Worm (Caenorhabditis elegans) whole organism, young adult: ENCODE results near the gene Y54G2A.13.

ENCODE experiments used
- B0019.2 ChIP-seq: fragments of 200-800 bp; sonication (Bioruptor generic); conservative IDR thresholded peaks from 2 replicates; pipeline ENCODE4 v1.3.6; 2022; ENCODE audit warnings: missing genetic modification reagents, missing genetic modification characterization, missing compliant biosample characterization
- B0261.1 ChIP-seq: sonication (generic microtip); optimal IDR thresholded peaks from 2 replicates; lab custom pipeline; 2016; ENCODE audit warnings: mild to moderate bottlenecking, missing genetic modification characterization, moderate library complexity, missing compliant biosample characterization
- B0336.3 ChIP-seq: fragments of 200-800 bp; sonication (Bioruptor generic); IDR thresholded peaks from 2 replicates; pipeline ENCODE4 v1.3.6; 2022; ENCODE audit warnings: missing genetic modification characterization, missing compliant biosample characterization
- C06A6.2 ChIP-seq: fragments of 200-800 bp; sonication (Bioruptor generic); conservative IDR thresholded peaks from 2 replicates; pipeline ENCODE4 v1.3.6; 2022; ENCODE audit warnings: missing genetic modification characterization, missing compliant biosample characterization
- D2030.7 ChIP-seq: fragments of 200-800 bp; sonication (Bioruptor generic); IDR thresholded peaks from 2 replicates; pipeline ENCODE4 v1.3.6; 2022; ENCODE audit warnings: missing genetic modification reagents, missing genetic modification characterization, missing compliant biosample characterization
- F33H1.4 ChIP-seq: fragments of 200-800 bp; sonication (Bioruptor generic); IDR thresholded peaks from 2 replicates; pipeline ENCODE4 v1.3.6; 2022; ENCODE audit warnings: missing genetic modification reagents, missing genetic modification characterization, missing compliant biosample characterization
- T07F8.4 ChIP-seq: sonication (generic microtip); optimal IDR thresholded peaks from 2 replicates; lab custom pipeline; 2016; ENCODE audit warnings: mild to moderate bottlenecking, missing genetic modification characterization, moderate library complexity, missing compliant biosample characterization
- T26A5.8 ChIP-seq: sonication (generic microtip); optimal IDR thresholded peaks from 2 replicates; lab custom pipeline; 2016; ENCODE audit warnings: missing genetic modification characterization, missing compliant biosample characterization
- Y53F4B.3 ChIP-seq: fragments of 200-800 bp; sonication (Bioruptor generic); IDR thresholded peaks from 2 replicates; pipeline ENCODE4 v1.3.6; 2022; ENCODE audit warnings: missing genetic modification reagents, missing genetic modification characterization, missing compliant biosample characterization
- Y53G8AR.9 ChIP-seq: fragments of 200-800 bp; sonication (Bioruptor generic); conservative IDR thresholded peaks from 2 replicates; pipeline ENCODE4 v1.3.6; 2022; ENCODE audit warnings: missing genetic modification reagents, missing genetic modification characterization, missing compliant biosample characterization
- Y56A3A.18 ChIP-seq: fragments of 200-800 bp; sonication (Bioruptor generic); IDR thresholded peaks from 2 replicates; pipeline ENCODE4 v1.3.6; 2022; ENCODE audit warnings: missing genetic modification reagents, missing genetic modification characterization, missing compliant biosample characterization
- aptf-2 ChIP-seq: fragments of 200-800 bp; sonication (Bioruptor generic); conservative IDR thresholded peaks from 2 replicates; pipeline ENCODE4 v1.3.6; 2022; ENCODE audit warnings: missing genetic modification reagents, missing genetic modification characterization, missing compliant biosample characterization
- atf-7 ChIP-seq: sonication (generic microtip); optimal IDR thresholded peaks from 2 replicates; lab custom pipeline; 2017; ENCODE audit warnings: mild to moderate bottlenecking, missing genetic modification characterization, missing compliant biosample characterization
- attf-3 ChIP-seq: fragments of 200-800 bp; sonication (Bioruptor generic); conservative IDR thresholded peaks from 2 replicates; pipeline ENCODE4 v1.3.6; 2022; ENCODE audit warnings: missing genetic modification reagents, missing genetic modification characterization, missing compliant biosample characterization
- attf-5 ChIP-seq: fragments of 200-800 bp; sonication (Bioruptor generic); optimal IDR thresholded peaks from 2 replicates; lab custom pipeline; 2018; ENCODE audit warnings: mild to moderate bottlenecking, missing genetic modification characterization, missing compliant biosample characterization
- cebp-1 ChIP-seq, 2 experiments: fragments of 200-800 bp in 1 of 2; sonication (Bioruptor generic) in 1 of 2; sonication (generic microtip) in 1 of 2; IDR thresholded peaks in 1 of 2; optimal IDR thresholded peaks in 1 of 2; 2 replicates each; pipeline versions ENCODE4 v1.3.6 to Lab custom; 2017 to 2022; ENCODE audit warnings: missing compliant biosample characterization in 2 of 2, missing genetic modification characterization in 2 of 2, mild to moderate bottlenecking in 1 of 2, missing genetic modification reagents in 1 of 2, moderate library complexity in 1 of 2
- cebp-2 ChIP-seq: fragments of 200-800 bp; sonication (Bioruptor generic); IDR thresholded peaks from 2 replicates; pipeline ENCODE4 v1.3.6; 2022; ENCODE audit warnings: missing genetic modification characterization, missing compliant biosample characterization
- ceh-58 ChIP-seq: fragments of 200-800 bp; sonication (Bioruptor generic); IDR thresholded peaks from 2 replicates; pipeline ENCODE4 v1.3.6; 2022; ENCODE audit warnings: missing genetic modification characterization, missing compliant biosample characterization
- ceh-79 ChIP-seq: sonication (generic microtip); optimal IDR thresholded peaks from 2 replicates; lab custom pipeline; 2017; ENCODE audit warnings: mild to moderate bottlenecking, missing genetic modification characterization, missing compliant biosample characterization
- dpff-1 ChIP-seq: sonication (generic microtip); optimal IDR thresholded peaks from 2 replicates; lab custom pipeline; 2017; ENCODE audit warnings: mild to moderate bottlenecking, missing genetic modification characterization, missing compliant biosample characterization
- egl-44 ChIP-seq: fragments of 200-800 bp; sonication (Bioruptor generic); IDR thresholded peaks from 2 replicates; pipeline ENCODE4 v1.3.6; 2022; ENCODE audit warnings: missing genetic modification reagents, missing genetic modification characterization, missing compliant biosample characterization
- ets-4 ChIP-seq: fragments of 200-800 bp; sonication (Bioruptor generic); optimal IDR thresholded peaks from 2 replicates; lab custom pipeline; 2018; ENCODE audit warnings: mild to moderate bottlenecking, missing genetic modification characterization, missing compliant biosample characterization
- fkh-3 ChIP-seq: sonication (generic microtip); optimal IDR thresholded peaks from 2 replicates; lab custom pipeline; 2016; ENCODE audit warnings: mild to moderate bottlenecking, missing genetic modification characterization, missing compliant biosample characterization
- gei-17 ChIP-seq: fragments of 200-800 bp; sonication (Bioruptor generic); optimal IDR thresholded peaks from 2 replicates; lab custom pipeline; 2018; ENCODE audit warnings: mild to moderate bottlenecking, missing genetic modification characterization, missing compliant biosample characterization
- hlh-12 ChIP-seq: sonication (generic microtip); optimal IDR thresholded peaks from 2 replicates; lab custom pipeline; 2016; ENCODE audit warnings: missing genetic modification characterization, missing compliant biosample characterization
- hmg-20 ChIP-seq: fragments of 200-800 bp; sonication (Bioruptor generic); IDR thresholded peaks from 2 replicates; pipeline ENCODE4 v1.3.6; 2022; ENCODE audit warnings: missing genetic modification reagents, missing genetic modification characterization, missing compliant biosample characterization
- hrde-1 ChIP-seq: sonication (generic microtip); optimal IDR thresholded peaks from 2 replicates; lab custom pipeline; 2016; ENCODE audit warnings: missing genetic modification characterization, mild to moderate bottlenecking, missing compliant biosample characterization, moderate library complexity, missing genotype, missing genetic modification reagents, borderline replicate concordance
- lag-1 ChIP-seq: fragments of 200-800 bp; sonication (Bioruptor generic); IDR thresholded peaks from 2 replicates; pipeline ENCODE4 v1.3.6; 2022; ENCODE audit warnings: missing genetic modification reagents, missing genetic modification characterization, missing compliant biosample characterization
- lsl-1 ChIP-seq: fragments of 200-800 bp; sonication (Bioruptor generic); optimal IDR thresholded peaks from 2 replicates; lab custom pipeline; 2018; ENCODE audit warnings: mild to moderate bottlenecking, missing genetic modification characterization, moderate library complexity, missing compliant biosample characterization
- madf-3 ChIP-seq: fragments of 200-800 bp; sonication (Bioruptor generic); IDR thresholded peaks from 2 replicates; pipeline ENCODE4 v1.3.6; 2022; ENCODE audit warnings: missing genetic modification reagents, missing genetic modification characterization, missing compliant biosample characterization
- madf-6 ChIP-seq: fragments of 200-800 bp; sonication (Bioruptor generic); IDR thresholded peaks from 2 replicates; pipeline ENCODE4 v1.3.6; 2022; ENCODE audit warnings: missing genetic modification reagents, missing genetic modification characterization, missing compliant biosample characterization
- madf-8 ChIP-seq: fragments of 200-800 bp; sonication (Bioruptor generic); conservative IDR thresholded peaks from 2 replicates; pipeline ENCODE4 v1.3.6; 2022; ENCODE audit warnings: missing genetic modification reagents, missing genetic modification characterization, missing compliant biosample characterization
- mel-28 ChIP-seq: sonication (generic microtip); optimal IDR thresholded peaks from 2 replicates; lab custom pipeline; 2016; ENCODE audit warnings: borderline replicate concordance, mild to moderate bottlenecking, missing genetic modification characterization, missing compliant biosample characterization
- nhr-80 ChIP-seq: sonication (generic microtip); optimal IDR thresholded peaks from 2 replicates; lab custom pipeline; 2016; ENCODE audit warnings: missing genetic modification characterization, missing compliant biosample characterization
- pbrm-1 ChIP-seq: fragments of 200-800 bp; sonication (Bioruptor generic); IDR thresholded peaks from 2 replicates; pipeline ENCODE4 v1.3.6; 2022; ENCODE audit warnings: missing genetic modification reagents, missing genetic modification characterization, missing compliant biosample characterization
- rec-8 ChIP-seq, 2 experiments: sonication (generic microtip); optimal IDR thresholded peaks; 2 replicates each; lab custom pipeline; 2016; ENCODE audit warnings: mild to moderate bottlenecking in 2 of 2, missing genetic modification characterization in 2 of 2, missing genetic modification reagents in 2 of 2, missing genotype in 2 of 2, missing biosample characterization in 1 of 2, missing compliant biosample characterization in 1 of 2, moderate library complexity in 1 of 2
- rpc-1 ChIP-seq, 2 experiments: fragments of 150-350 bp in 1 of 2; sonication (generic microtip) in 1 of 2; optimal IDR thresholded peaks; 2 replicates each; lab custom pipeline; 2014 to 2018; ENCODE audit warnings: missing biosample characterization in 1 of 2, missing genetic modification characterization in 1 of 2, missing genetic modification reagents in 1 of 2, missing genotype in 1 of 2
- sea-2 ChIP-seq: fragments of 200-800 bp; sonication (Bioruptor generic); IDR thresholded peaks from 2 replicates; pipeline ENCODE4 v1.3.6; 2022; ENCODE audit warnings: missing genetic modification characterization, missing compliant biosample characterization
- tbx-9 ChIP-seq: sonication (generic microtip); optimal IDR thresholded peaks from 2 replicates; lab custom pipeline; 2016; ENCODE audit warnings: borderline replicate concordance, missing genetic modification characterization, inconsistent platforms, missing compliant biosample characterization
- zfh-2 ChIP-seq: fragments of 200-800 bp; sonication (Bioruptor generic); conservative IDR thresholded peaks from 2 replicates; pipeline ENCODE4 v1.3.6; 2022; ENCODE audit warnings: missing genetic modification reagents, missing genetic modification characterization, missing compliant biosample characterization
- zim-3 ChIP-seq: sonication (generic microtip); optimal IDR thresholded peaks from 2 replicates; lab custom pipeline; 2017; ENCODE audit warnings: mild to moderate bottlenecking, missing genetic modification characterization, moderate library complexity, missing compliant biosample characterization
- ztf-25 ChIP-seq: fragments of 200-800 bp; sonication (Bioruptor generic); IDR thresholded peaks from 2 replicates; pipeline ENCODE4 v1.3.6; 2022; ENCODE audit warnings: missing genetic modification reagents, missing genetic modification characterization, missing compliant biosample characterization
- ztf-28 ChIP-seq: fragments of 200-800 bp; sonication (Bioruptor generic); IDR thresholded peaks from 2 replicates; pipeline ENCODE4 v1.3.6; 2022; ENCODE audit warnings: missing genetic modification reagents, missing genetic modification characterization, missing compliant biosample characterization
- ztf-3 ChIP-seq: fragments of 200-800 bp; sonication (Bioruptor generic); optimal IDR thresholded peaks from 2 replicates; lab custom pipeline; 2018; ENCODE audit warnings: mild to moderate bottlenecking, missing genetic modification characterization, missing compliant biosample characterization

The Y54G2A.13 gene

DNA sequence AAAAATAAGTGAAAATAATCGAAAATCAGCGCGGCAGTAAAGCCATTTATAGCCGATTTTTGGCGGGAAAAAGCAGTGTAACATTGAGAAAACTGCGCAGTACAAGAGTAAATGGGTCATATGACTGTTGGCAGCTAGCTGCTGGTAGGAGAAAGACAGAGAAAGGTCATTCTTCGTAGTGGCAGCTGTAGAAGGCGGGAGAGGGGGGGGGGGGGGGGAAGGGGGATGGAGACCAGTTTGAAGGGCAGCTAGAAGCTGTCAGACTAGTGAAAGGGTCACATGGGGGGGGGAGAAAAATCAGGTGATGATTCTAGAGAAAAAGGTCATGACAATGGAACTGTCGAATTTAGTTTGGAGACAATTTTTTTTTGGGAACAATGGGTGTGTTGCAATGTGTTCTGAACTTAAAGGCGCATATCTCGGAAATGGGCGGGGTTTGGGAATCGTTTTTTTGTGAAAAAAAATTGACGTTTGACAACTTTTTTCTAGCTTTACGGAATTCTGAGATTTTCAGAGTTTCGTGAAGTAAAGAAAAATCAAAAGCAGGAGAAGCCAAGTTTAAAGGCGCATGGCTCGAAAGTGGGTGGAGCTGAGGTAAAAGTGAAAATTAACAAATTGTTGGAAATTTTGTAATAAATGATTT is 47.2 kb downstream of the Y54G2A.13 start (continued):
- no peak for TF ChIP-seq cebp-1 (GFP tag; IDR thresholded peaks at IDR 0.05; lab: Robert Waterston, UW)
- peak; percentile 48 for TF ChIP-seq cebp-1 (tag; optimal IDR thresholded peaks at IDR 0.05; lab: Kevin White, UChicago)

- TF ChIP-seq C06A6.2 (GFP tag; lab: Robert Waterston, UW) = no peak
- no peak for TF ChIP-seq hlh-12 (tag; lab: Kevin White, UChicago)
- no peak for TF ChIP-seq madf-8
- no peak for TF ChIP-seq atf-7
- TF ChIP-seq hrde-1 (tag; lab: Kevin White, UChicago) = no peak
- no peak for TF ChIP-seq zim-3 (tag; lab: Kevin White, UChicago)
- TF ChIP-seq B0019.2 (GFP tag; lab: Robert Waterston, UW) = no peak
Measured at ce11 chrIV:2771692-2772091, 47.8 kb downstream of the Y54G2A.13 start, which contains the start of gene Y54G2A.11. Y54G2A.11 (minus strand) TSS chrIV:2771792.

DNA sequence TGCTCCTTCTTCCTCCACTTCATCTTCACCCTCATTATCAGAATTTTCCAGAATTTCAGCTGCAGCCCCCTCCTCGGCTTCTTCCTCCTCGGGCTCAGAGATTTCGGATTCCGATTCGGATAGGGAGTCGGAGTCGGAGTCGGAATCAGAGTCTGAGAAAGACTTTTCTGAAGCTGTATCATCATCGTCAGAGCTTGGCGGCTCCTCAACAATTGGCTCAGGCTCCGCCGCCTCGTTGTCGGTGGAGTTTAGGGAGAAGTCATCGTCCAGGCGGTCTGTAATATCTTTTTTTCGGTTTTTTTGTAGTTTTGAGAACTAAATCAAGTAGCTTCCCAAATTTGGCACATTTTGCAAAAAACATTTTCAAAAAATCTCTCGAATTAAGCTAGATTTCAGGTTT is 48.7 kb downstream of the Y54G2A.13 start:
- TF ChIP-seq Y53G8AR.9 (GFP tag; lab: Robert Waterston, UW) (no peak), hmg-20 (GFP tag; lab: Robert Waterston, UW) (no peak), B0261.1 (tag; lab: Kevin White, UChicago) (no peak), dpff-1 (tag; lab: Kevin White, UChicago) (no peak), aptf-2 (GFP tag; lab: Robert Waterston, UW) (no peak), zfh-2 (GFP tag; lab: Robert Waterston, UW) (peak; percentile 78), cebp-2 (GFP tag; lab: Robert Waterston, UW) (0 out of 2 replicates have a peak, but pooled peaks have one; percentile 59), mel-28 (tag; lab: Kevin White, UChicago) (no peak), tbx-9 (tag; lab: Kevin White, UChicago) (no peak), egl-44 (no peak), cebp-1 (GFP tag; IDR thresholded peaks at IDR 0.05; lab: Robert Waterston, UW) (no peak), cebp-1 (tag; optimal IDR thresholded peaks at IDR 0.05; lab: Kevin White, UChicago) (no peak), ceh-79 (tag; lab: Kevin White, UChicago) (peak; percentile 51), gei-17 (GFP tag; lab: Kevin White, UChicago) (no peak), ztf-3 (GFP tag; lab: Kevin White, UChicago) (no peak), lsl-1 (no peak), Y53F4B.3 (no peak), lag-1 (no peak), T07F8.4 (no peak), ztf-28 (GFP tag; lab: Robert Waterston, UW) (no peak), nhr-80 (tag; lab: Kevin White, UChicago) (no peak), zim-3 (tag; lab: Kevin White, UChicago) (no peak), madf-6 (GFP tag; lab: Robert Waterston, UW) (no peak), rec-8 (tag; optimal IDR thresholded peaks at IDR 0.05; lab: Kevin White, UChicago) (no peak), attf-3 (no peak), fkh-3 (tag; lab: Kevin White, UChicago) (peak; percentile 23), ztf-25 (GFP tag; lab: Robert Waterston, UW) (no peak), rpc-1 (optimal IDR thresholded peaks at IDR 0.05; lab: Kevin White, UChicago) (no peak), rpc-1 (tag; optimal IDR thresholded peaks at IDR 0.05; lab: Kevin White, UChicago) (no peak), attf-5 (GFP tag; lab: Kevin White, UChicago) (no peak), pbrm-1 (GFP tag; lab: Robert Waterston, UW) (no peak), sea-2 (GFP tag; lab: Robert Waterston, UW) (no peak), F33H1.4 (GFP tag; lab: Robert Waterston, UW) (no peak), madf-3 (no peak), Y56A3A.18 (GFP tag; lab: Robert Waterston, UW) (no peak), ets-4 (no peak), ceh-58 (no peak), B0336.3 (0 out of 2 replicates have a peak, but pooled peaks have one; percentile 11), T26A5.8 (tag; lab: Kevin White, UChicago) (no peak), D2030.7 (GFP tag; lab: Robert Waterston, UW) (no peak)
